Fruit fly (Drosophila melanogaster) whole organism, embryonic: ENCODE data around the gene CG13029.

Experiments
- Ada2b ChIP-seq: fragments of 200-800 bp; sonication (Bioruptor generic); IDR thresholded peaks from 2 replicates; pipeline ENCODE4 v1.3.6; 2022; ENCODE audit warnings: missing biosample characterization, missing genetic modification characterization
- Adf1 ChIP-seq: fragments of 200-800 bp; sonication (Bioruptor generic); IDR thresholded peaks from 2 replicates; pipeline ENCODE4 v1.3.6; 2022; ENCODE audit warnings: missing biosample characterization, missing genetic modification characterization
- Atf6 ChIP-seq: fragments of 200-800 bp; sonication (Bioruptor generic); IDR thresholded peaks from 2 replicates; pipeline ENCODE4 v1.3.6; 2022; ENCODE audit warnings: missing biosample characterization, missing genetic modification characterization
- Awh ChIP-seq: fragments of 200-800 bp; sonication (Bioruptor generic); IDR thresholded peaks from 2 replicates; pipeline ENCODE4, ENCODE4 v1.3.6; 2022; ENCODE audit warnings: missing biosample characterization, missing genetic modification characterization
- B-H2 ChIP-seq: fragments of 200-800 bp; sonication (Bioruptor generic); optimal IDR thresholded peaks from 2 replicates; lab custom pipeline; 2018; ENCODE audit warnings: missing biosample characterization, mild to moderate bottlenecking, missing genetic modification characterization
- CG11560 ChIP-seq: fragments of 200-800 bp; sonication (Bioruptor generic); IDR thresholded peaks from 3 replicates; pipeline ENCODE4 v1.3.6; 2022; ENCODE audit warnings: missing biosample characterization, missing genetic modification characterization
- CG11695 ChIP-seq: fragments of 200-800 bp; sonication (Bioruptor generic); IDR thresholded peaks from 3 replicates; pipeline ENCODE4 v1.3.6; 2022; ENCODE audit warnings: missing biosample characterization, missing genetic modification characterization
- CG14050 ChIP-seq: fragments of 200-800 bp; sonication (Bioruptor generic); IDR thresholded peaks from 3 replicates; pipeline ENCODE4 v1.3.6; 2022; ENCODE audit warnings: missing biosample characterization, missing genetic modification characterization
- CG18476 ChIP-seq: fragments of 200-800 bp; sonication (Bioruptor generic); optimal IDR thresholded peaks from 2 replicates; lab custom pipeline; 2016; ENCODE audit warnings: missing biosample characterization, mild to moderate bottlenecking, missing genetic modification characterization
- CG18619 ChIP-seq: fragments of 200-800 bp; sonication (Bioruptor generic); optimal IDR thresholded peaks from 3 replicates; lab custom pipeline; 2017; ENCODE audit warnings: missing biosample characterization, mild to moderate bottlenecking, missing genetic modification characterization
- CG2199 ChIP-seq: fragments of 200-800 bp; sonication (Bioruptor generic); IDR thresholded peaks from 3 replicates; pipeline ENCODE4 v1.3.6; 2022; ENCODE audit warnings: missing biosample characterization, missing genetic modification characterization
- CG31365 ChIP-seq: fragments of 200-800 bp; sonication (Bioruptor generic); optimal IDR thresholded peaks from 2 replicates; lab custom pipeline; 2018; ENCODE audit warnings: missing biosample characterization, mild to moderate bottlenecking, missing genetic modification characterization
- CG32767 ChIP-seq: fragments of 200-800 bp; sonication (Bioruptor generic); IDR thresholded peaks from 2 replicates; pipeline ENCODE4 v1.3.6; 2022; ENCODE audit warnings: missing biosample characterization, missing genetic modification characterization
- CG7357 ChIP-seq: fragments of 200-800 bp; sonication (Bioruptor generic); IDR thresholded peaks from 3 replicates; pipeline ENCODE4 v1.3.6; 2022; ENCODE audit warnings: missing biosample characterization, missing genetic modification characterization
- CG8089 ChIP-seq: fragments of 200-800 bp; sonication (Bioruptor generic); optimal IDR thresholded peaks from 3 replicates; lab custom pipeline; 2016; ENCODE audit warnings: missing biosample characterization, missing genetic modification characterization
- CG8281 ChIP-seq: fragments of 200-800 bp; sonication (Bioruptor generic); optimal IDR thresholded peaks from 2 replicates; lab custom pipeline; 2018; ENCODE audit warnings: missing biosample characterization, mild to moderate bottlenecking, missing genetic modification characterization, moderate library complexity
- CG8388 ChIP-seq: fragments of 200-800 bp; sonication (Bioruptor generic); optimal IDR thresholded peaks from 2 replicates; lab custom pipeline; 2019; ENCODE audit warnings: missing biosample characterization, mild to moderate bottlenecking, missing genetic modification characterization, moderate library complexity
- H2.0 ChIP-seq: fragments of 200-800 bp; sonication (Bioruptor generic); IDR thresholded peaks from 2 replicates; pipeline ENCODE4 v1.3.6; 2022; ENCODE audit warnings: missing biosample characterization, missing genetic modification characterization
- Lpt ChIP-seq: fragments of >200 bp; optimal IDR thresholded peaks from 2 replicates; lab custom pipeline; 2018; ENCODE audit warnings: missing biosample characterization, missing genetic modification characterization
- Med ChIP-seq: fragments of 200-800 bp; sonication (Bioruptor generic); peaks from one replicate; lab custom pipeline; 2016; ENCODE audit warnings: missing biosample characterization, missing genetic modification characterization, mild to moderate bottlenecking, inconsistent platforms, moderate library complexity
- Meics ChIP-seq: fragments of 200-800 bp; sonication (Bioruptor generic); optimal IDR thresholded peaks from 2 replicates; lab custom pipeline; 2017; ENCODE audit warnings: missing biosample characterization, mild to moderate bottlenecking, missing genetic modification characterization
- Neu2 ChIP-seq: fragments of 200-800 bp; sonication (Bioruptor generic); optimal IDR thresholded peaks from 3 replicates; lab custom pipeline; 2016; ENCODE audit warnings: missing biosample characterization, missing genetic modification characterization, borderline replicate concordance
- Oli ChIP-seq: fragments of 200-800 bp; sonication (Bioruptor generic); optimal IDR thresholded peaks from 2 replicates; lab custom pipeline; 2018; ENCODE audit warnings: missing biosample characterization, mild to moderate bottlenecking, missing genetic modification characterization, moderate library complexity
- Poxn ChIP-seq: fragments of 200-800 bp; sonication (Bioruptor generic); IDR thresholded peaks from 2 replicates; pipeline ENCODE4 v1.3.6; 2022; ENCODE audit warnings: missing biosample characterization, missing genetic modification characterization
- Sry-δ ChIP-seq: fragments of 200-800 bp; sonication (Bioruptor generic); optimal IDR thresholded peaks from 2 replicates; lab custom pipeline; 2016; ENCODE audit warnings: missing biosample characterization, missing genetic modification characterization
- br ChIP-seq: fragments of >200 bp; optimal IDR thresholded peaks from 2 replicates; lab custom pipeline; 2017
- cas ChIP-seq: fragments of 200-800 bp; sonication (Bioruptor generic); IDR thresholded peaks from 2 replicates; pipeline ENCODE4 v1.3.6; 2022; ENCODE audit warnings: missing biosample characterization, missing genetic modification characterization
- chinmo ChIP-seq: fragments of 200-800 bp; sonication (Bioruptor generic); IDR thresholded peaks from 4 replicates; pipeline ENCODE4 v1.3.6; 2022; ENCODE audit warnings: missing biosample characterization, missing genetic modification characterization; ENCODE audit not compliant: partially characterized antibody
- chm ChIP-seq: fragments of 200-800 bp; sonication (Bioruptor generic); IDR thresholded peaks from 2 replicates; pipeline ENCODE4 v1.3.6; 2022; ENCODE audit warnings: missing biosample characterization, missing genetic modification characterization
- disco-r ChIP-seq: fragments of 200-800 bp; sonication (Bioruptor generic); optimal IDR thresholded peaks from 2 replicates; lab custom pipeline; 2016; ENCODE audit warnings: missing biosample characterization, missing genetic modification characterization
- dmrt99B ChIP-seq: fragments of 200-800 bp; sonication (Bioruptor generic); optimal IDR thresholded peaks from 2 replicates; lab custom pipeline; 2018; ENCODE audit warnings: missing biosample characterization, mild to moderate bottlenecking, missing genetic modification characterization, moderate library complexity
- dysf ChIP-seq: fragments of 200-800 bp; sonication (Bioruptor generic); IDR thresholded peaks from 3 replicates; pipeline ENCODE4 v1.3.6; 2022; ENCODE audit warnings: missing biosample characterization, missing genetic modification characterization
- eve ChIP-seq, 2 experiments: fragments of >200 bp; optimal IDR thresholded peaks; 2 replicates each; lab custom pipeline; 2017; ENCODE audit warnings: missing biosample characterization in 2 of 2, missing genetic modification characterization in 2 of 2
- fd64A ChIP-seq: fragments of 200-800 bp; sonication (Bioruptor generic); optimal IDR thresholded peaks from 3 replicates; lab custom pipeline; 2018; ENCODE audit warnings: missing biosample characterization, mild to moderate bottlenecking, missing genetic modification characterization
- fu2 ChIP-seq: fragments of 200-800 bp; sonication (Bioruptor generic); optimal IDR thresholded peaks from 2 replicates; lab custom pipeline; 2016; ENCODE audit warnings: missing biosample characterization, missing genetic modification characterization
- gce ChIP-seq: fragments of 200-800 bp; sonication (Bioruptor generic); IDR thresholded peaks from 3 replicates; pipeline ENCODE4 v1.3.6; 2022; ENCODE audit warnings: missing biosample characterization, missing genetic modification characterization
- gsb ChIP-seq: fragments of 200-800 bp; sonication (Bioruptor generic); IDR thresholded peaks from 2 replicates; pipeline ENCODE4 v1.3.6; 2022; ENCODE audit warnings: missing biosample characterization, missing genetic modification characterization
- hb ChIP-seq: fragments of 200-800 bp; sonication (Bioruptor generic); IDR thresholded peaks from 3 replicates; pipeline ENCODE4 v1.3.6; 2022; ENCODE audit warnings: missing biosample characterization, missing genetic modification characterization; ENCODE audit not compliant: partially characterized antibody
- hkb ChIP-seq, 2 experiments: fragments of 200-800 bp in 1 of 2; fragments of >200 bp in 1 of 2; sonication (Bioruptor generic) in 1 of 2; IDR thresholded peaks in 1 of 2; optimal IDR thresholded peaks in 1 of 2; 2 replicates each; pipeline versions ENCODE4 v1.3.6 to Lab custom; 2017 to 2022; ENCODE audit warnings: missing biosample characterization in 1 of 2, missing genetic modification characterization in 1 of 2
- luna ChIP-seq: fragments of 200-800 bp; sonication (Bioruptor generic); optimal IDR thresholded peaks from 2 replicates; lab custom pipeline; 2016; ENCODE audit warnings: missing biosample characterization, missing genetic modification characterization
- nom ChIP-seq: fragments of 200-800 bp; sonication (Bioruptor generic); optimal IDR thresholded peaks from 2 replicates; lab custom pipeline; 2017; ENCODE audit warnings: missing biosample characterization, missing genetic modification characterization, mild to moderate bottlenecking, moderate library complexity, missing genetic modification reagents
- shn ChIP-seq: fragments of 200-800 bp; sonication (Bioruptor generic); optimal IDR thresholded peaks from 3 replicates; lab custom pipeline; 2016; ENCODE audit warnings: missing biosample characterization, missing genetic modification characterization
- tap ChIP-seq: fragments of 200-800 bp; optimal IDR thresholded peaks from 3 replicates; lab custom pipeline; 2019; ENCODE audit warnings: missing biosample characterization, mild to moderate bottlenecking, missing genetic modification characterization, moderate library complexity
- trh ChIP-seq: fragments of 200-800 bp; sonication (Bioruptor generic); optimal IDR thresholded peaks from 2 replicates; lab custom pipeline; 2016; ENCODE audit warnings: missing biosample characterization, missing genetic modification characterization
- twi ChIP-seq: fragments of 200-800 bp; optimal IDR thresholded peaks from 2 replicates; lab custom pipeline; 2019; ENCODE audit warnings: missing biosample characterization, mild to moderate bottlenecking, missing genetic modification characterization, moderate library complexity
- unpg ChIP-seq: fragments of 200-800 bp; sonication (Bioruptor generic); optimal IDR thresholded peaks from 3 replicates; lab custom pipeline; 2018; ENCODE audit warnings: missing biosample characterization, mild to moderate bottlenecking, missing genetic modification characterization, moderate library complexity
- zf30C ChIP-seq: fragments of 200-800 bp; sonication (Bioruptor generic); optimal IDR thresholded peaks from 3 replicates; lab custom pipeline; 2018; ENCODE audit warnings: missing biosample characterization, mild to moderate bottlenecking, missing genetic modification characterization

Gene CG13029

DNA sequence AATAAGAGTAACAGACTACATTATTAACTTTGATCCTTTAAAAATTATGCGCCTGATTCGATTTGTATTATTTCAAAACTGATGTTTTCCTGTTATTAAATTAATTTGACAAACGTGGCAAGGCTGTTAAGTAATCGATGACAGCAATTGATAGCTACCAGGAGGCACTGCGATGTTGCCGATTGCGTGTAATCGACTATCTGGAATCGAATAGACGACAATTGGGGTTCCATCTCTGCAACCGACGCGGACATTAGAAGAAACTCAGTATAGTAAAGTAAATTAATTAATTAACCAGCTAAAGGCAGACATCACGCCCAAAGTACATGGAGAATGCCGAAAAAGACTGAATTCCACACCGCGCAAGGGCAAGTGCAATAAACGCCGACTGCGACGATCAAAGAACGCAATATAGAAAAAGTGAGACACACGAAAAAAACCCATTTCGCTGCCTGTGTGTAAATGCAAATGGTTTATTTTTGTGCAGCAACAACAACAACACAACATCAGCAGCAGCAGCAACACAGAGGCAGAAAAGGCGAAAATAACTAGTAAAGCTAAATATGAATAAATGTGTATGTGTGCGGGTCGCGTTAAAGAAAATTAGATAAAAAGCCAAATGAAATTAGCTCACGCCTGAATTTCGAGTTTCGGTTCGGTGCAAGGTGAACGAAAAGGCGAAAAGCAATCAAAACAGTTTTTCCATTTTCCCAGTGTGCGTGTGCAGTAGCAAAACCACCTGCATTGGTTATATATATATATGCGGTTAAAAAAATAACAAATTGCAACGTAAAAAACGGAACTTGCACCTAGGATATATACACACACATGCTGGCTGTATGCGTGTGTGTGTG is 6.7 kb upstream of the CG13029 start, which contains the start of gene sina (continued):
- TF ChIP-seq tap (tag; lab: Kevin White, UChicago) = no peak
- no peak for TF ChIP-seq cas (GFP tag; lab: Robert Waterston, UW)
- no peak for TF ChIP-seq zf30C (GFP tag; lab: Kevin White, UChicago)
- no peak for TF ChIP-seq twi (tag; lab: Kevin White, UChicago)
- TF ChIP-seq hkb (optimal IDR thresholded peaks at IDR 0.05; lab: Kevin White, UChicago) = no peak
- TF ChIP-seq hkb (GFP tag; IDR thresholded peaks at IDR 0.05; lab: Robert Waterston, UW) = no peak
- peak; percentile 99 for TF ChIP-seq CG11560 (tag; lab: Robert Waterston, UW)
- no peak for TF ChIP-seq chm (GFP tag; lab: Robert Waterston, UW)
- TF ChIP-seq CG18476 (GFP tag; lab: Kevin White, UChicago) = no peak
- 0 out of 3 replicates have a peak, but pooled peaks have one; percentile 9 for TF ChIP-seq CG11695
- TF ChIP-seq CG18619 (GFP tag; lab: Kevin White, UChicago) = no peak
- no peak for TF ChIP-seq CG7357 (GFP tag; lab: Robert Waterston, UW)
- no peak for TF ChIP-seq Oli (tag; lab: Kevin White, UChicago)
- TF ChIP-seq Lpt (GFP tag; lab: Kevin White, UChicago) = no peak
- no peak for TF ChIP-seq Ada2b (GFP tag; lab: Robert Waterston, UW)
- TF ChIP-seq luna = no peak
- TF ChIP-seq fu2 (GFP tag; lab: Kevin White, UChicago) = no peak

DNA sequence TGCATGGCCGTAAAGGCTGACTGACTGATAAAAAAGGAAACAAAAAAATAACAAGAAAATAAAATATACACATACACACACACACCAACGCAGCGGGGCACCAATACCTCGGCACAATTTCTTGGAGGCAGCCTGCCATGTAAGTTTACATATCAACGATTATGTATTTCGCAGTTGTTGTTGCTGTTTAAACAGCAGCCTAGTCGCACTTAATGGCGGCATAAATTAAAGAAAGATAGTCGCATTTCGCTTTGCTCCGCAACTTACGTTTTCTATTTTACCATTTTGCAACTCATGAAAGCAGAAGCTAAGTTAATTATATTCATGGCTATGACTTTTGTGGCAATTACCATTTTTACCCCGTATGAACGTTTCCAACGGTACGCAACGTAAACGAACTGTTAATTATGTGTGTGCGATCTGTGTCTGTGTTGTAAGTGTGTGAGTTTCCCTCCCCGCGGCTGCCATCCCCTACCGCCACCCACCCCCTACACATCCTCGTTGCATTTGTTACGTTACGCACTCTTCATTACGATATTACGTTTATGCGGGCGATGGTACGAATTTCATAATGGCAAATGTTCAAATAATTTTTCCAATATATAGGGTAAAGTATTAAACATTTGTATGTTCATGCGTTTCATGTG is 5.9 kb upstream of the CG13029 start:
- TF ChIP-seq Awh (GFP tag; lab: Robert Waterston, UW) (no peak), chinmo (GFP tag; lab: Robert Waterston, UW) (0 out of 4 replicates have a peak, but pooled peaks have one; percentile 7), CG14050 (GFP tag; lab: Robert Waterston, UW) (no peak), CG7357 (GFP tag; lab: Robert Waterston, UW) (no peak), CG18619 (GFP tag; lab: Kevin White, UChicago) (no peak), dysf (GFP tag; lab: Robert Waterston, UW) (no peak), CG31365 (tag; lab: Kevin White, UChicago) (no peak), disco-r (GFP tag; lab: Kevin White, UChicago) (no peak), CG32767 (GFP tag; lab: Robert Waterston, UW) (no peak), Sry-δ (GFP tag; lab: Kevin White, UChicago) (no peak), CG8089 (GFP tag; lab: Kevin White, UChicago) (no peak), CG18476 (GFP tag; lab: Kevin White, UChicago) (no peak), Adf1 (GFP tag; lab: Robert Waterston, UW) (no peak), fd64A (GFP tag; lab: Kevin White, UChicago) (no peak), trh (no peak), hb (no peak), CG8281 (tag; lab: Kevin White, UChicago) (no peak), Poxn (GFP tag; lab: Robert Waterston, UW) (no peak), unpg (GFP tag; lab: Kevin White, UChicago) (no peak), shn (no peak), Atf6 (0 out of 2 replicates have a peak, but pooled peaks have one; percentile 23), Neu2 (GFP tag; lab: Kevin White, UChicago) (no peak), gsb (GFP tag; lab: Robert Waterston, UW) (no peak), Med (peak; percentile 40), br (lab: Kevin White, UChicago) (no peak), nom (GFP tag; lab: Kevin White, UChicago) (peak; percentile 77), H2.0 (GFP tag; lab: Robert Waterston, UW) (no peak), Meics (GFP tag; lab: Kevin White, UChicago) (no peak), CG8388 (no peak), CG2199 (GFP tag; lab: Robert Waterston, UW) (0 out of 3 replicates have a peak, but pooled peaks have one; percentile 9), dmrt99B (tag; lab: Kevin White, UChicago) (no peak), B-H2 (GFP tag; lab: Kevin White, UChicago) (no peak), eve (GFP tag; optimal IDR thresholded peaks at IDR 0.05; lab: Kevin White, UChicago) (no peak), gce (GFP tag; lab: Robert Waterston, UW) (no peak)
